Worm (Caenorhabditis elegans) whole organism, dauer: ENCODE data around the gene C53B7.6.

ENCODE experiments used
- unc-62 ChIP-seq: sonication (generic microtip); optimal IDR thresholded peaks from 2 replicates; lab custom pipeline; 2017; ENCODE audit warnings: missing biosample characterization, missing genetic modification reagents, missing genetic modification characterization

C53B7.6 gene

DNA sequence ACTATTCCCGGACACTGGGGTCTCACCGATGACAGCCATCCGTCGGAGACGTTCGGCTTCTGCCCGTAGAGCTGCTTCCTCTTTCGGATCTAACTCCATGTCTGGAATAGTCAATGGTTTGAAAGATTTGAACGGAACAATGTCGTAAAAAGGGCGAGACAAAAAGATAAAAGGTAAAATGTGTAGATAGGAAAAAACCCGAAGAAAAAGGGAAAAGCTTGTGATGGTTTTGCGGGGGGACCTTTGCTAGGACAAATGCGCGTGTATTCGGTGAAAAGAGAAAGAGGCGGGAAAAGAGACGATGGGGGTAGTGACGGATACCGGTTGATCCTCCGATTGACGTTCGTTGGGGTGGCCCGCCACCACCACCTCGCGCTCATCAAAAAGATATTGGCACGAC, 8.9 kb upstream of the C53B7.6 start, which contains the start of gene col-173:
Gene col-173 (minus strand): TSS at position 101 of the 400 bp plus-strand sequence.
- TF ChIP-seq unc-62 (GFP tag; lab: Kevin White, UChicago): no peak

DNA sequence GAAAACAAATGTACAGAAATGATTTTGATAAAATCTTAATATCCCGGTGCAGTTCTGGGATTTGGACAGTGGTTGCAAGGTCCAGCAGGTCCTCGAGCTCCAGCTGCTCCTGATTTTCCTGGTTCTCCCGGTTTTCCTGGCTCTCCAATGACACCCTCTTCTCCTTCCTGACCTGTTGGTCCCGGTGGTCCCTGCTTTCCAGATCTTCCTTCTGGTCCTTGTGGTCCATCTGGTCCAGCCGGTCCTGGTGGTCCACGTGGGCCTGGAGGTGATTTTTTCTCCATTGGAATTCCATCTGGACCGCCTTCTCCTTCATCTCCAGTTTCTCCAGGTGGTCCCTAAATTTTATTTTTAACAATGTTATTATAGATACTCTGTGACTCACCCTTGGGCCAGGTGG, 6.7 kb upstream of the C53B7.6 start:
- no peak for TF ChIP-seq unc-62 (GFP tag; lab: Kevin White, UChicago)

DNA sequence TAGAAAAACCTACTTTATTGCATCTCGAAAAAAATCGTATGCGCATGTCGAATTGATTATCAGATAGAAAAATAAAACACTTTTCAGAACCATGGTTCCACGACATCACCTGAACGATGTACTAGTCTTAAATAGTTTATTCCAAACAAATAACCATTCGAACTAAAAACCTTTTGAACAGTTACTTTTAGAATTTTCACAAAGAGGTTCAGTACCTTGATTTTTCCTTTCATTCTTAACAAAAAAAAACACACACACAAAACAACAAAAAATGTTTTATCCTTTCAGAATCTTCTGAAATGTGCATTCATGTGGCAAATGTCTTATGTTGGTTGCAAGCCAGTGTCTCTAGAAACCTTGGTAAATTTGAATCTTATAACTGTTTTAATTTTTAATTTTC, 6.2 kb upstream of the C53B7.6 start, which contains the start of gene F41C6.4:
Gene F41C6.4 (minus strand): TSS at position 101 of the 400 bp plus-strand sequence.
- TF ChIP-seq unc-62 (GFP tag; lab: Kevin White, UChicago): no peak

DNA sequence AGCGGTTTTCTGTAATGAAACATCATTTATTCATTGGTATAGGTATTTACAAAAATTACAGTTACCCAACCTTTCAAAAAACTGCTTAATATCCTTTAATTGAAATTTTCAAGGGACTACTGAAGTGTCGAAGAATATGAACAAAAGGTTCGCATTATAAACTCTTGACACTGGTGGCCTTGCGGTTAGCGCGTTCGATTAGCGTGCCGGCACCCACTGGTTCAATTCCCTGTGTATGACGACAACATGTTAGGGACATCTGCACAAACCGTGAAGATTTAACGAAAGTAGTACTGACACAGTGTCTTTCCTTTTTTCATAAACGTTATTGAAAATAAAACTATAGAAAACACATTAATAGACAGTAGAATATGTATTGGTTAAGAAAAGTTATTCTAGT, 862 bp downstream of the C53B7.6 start:
- no peak for TF ChIP-seq unc-62 (GFP tag; lab: Kevin White, UChicago)

DNA sequence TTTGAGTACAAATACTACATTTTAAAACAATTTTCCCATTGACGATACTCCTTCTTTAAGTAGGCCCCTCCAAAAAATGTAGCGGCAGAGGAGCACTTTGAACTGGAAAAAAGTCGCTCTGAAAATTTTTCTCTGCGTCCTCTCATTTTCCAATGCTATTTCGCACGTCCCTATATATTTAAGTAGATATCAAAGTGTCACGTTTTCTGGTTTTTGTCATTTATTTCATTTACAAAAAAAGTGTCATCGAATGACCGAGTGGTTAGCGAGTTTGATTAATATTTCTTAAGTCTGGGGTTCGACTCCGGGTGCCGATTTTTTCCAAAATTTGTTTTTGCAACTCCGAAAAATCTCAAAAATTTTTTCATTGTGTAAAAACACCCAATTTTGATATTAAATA, 1.7 kb downstream of the C53B7.6 start:
- TF ChIP-seq unc-62 (GFP tag; lab: Kevin White, UChicago): no peak

DNA sequence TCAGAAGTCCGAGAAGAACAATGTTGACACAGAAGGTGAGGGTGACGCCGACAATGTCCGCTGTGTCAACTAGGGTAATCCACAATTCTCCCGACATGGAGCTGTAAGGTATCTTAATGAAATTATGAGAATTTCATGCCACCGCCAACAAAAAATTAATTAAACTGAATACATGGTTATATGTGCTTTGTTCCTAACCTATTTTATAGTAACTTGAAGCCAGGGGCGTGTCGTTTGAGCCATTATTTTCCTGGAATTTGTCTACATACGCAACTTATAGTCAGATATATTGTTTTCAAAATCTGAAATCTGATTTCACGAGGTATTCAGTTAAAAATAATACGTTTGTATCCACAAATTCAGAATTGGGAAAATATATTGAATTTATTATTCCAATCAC, 2.7 kb downstream of the C53B7.6 start, which contains the start of gene odr-10:
Gene odr-10 (minus strand): TSS at position 101 of the 400 bp plus-strand sequence.
- TF ChIP-seq unc-62 (GFP tag; lab: Kevin White, UChicago): no peak

DNA sequence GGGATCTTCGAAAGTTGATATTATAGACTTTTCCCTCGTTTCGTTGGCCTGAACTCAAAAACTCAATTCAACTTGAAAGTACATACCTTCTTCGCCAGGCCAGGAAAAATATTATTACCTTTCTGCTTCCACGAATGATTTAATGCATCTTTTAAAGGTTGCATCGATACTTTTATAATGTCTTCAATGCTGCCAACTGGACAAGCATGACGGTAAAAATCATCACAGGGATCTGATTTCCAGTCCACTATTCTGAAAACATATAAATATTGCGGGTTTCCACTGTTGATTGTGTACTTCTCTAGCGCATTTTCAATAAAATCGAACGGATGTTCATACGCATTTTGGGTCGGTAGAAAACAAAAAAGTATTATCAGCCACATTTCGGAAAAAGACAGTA, 5.5 kb downstream of the C53B7.6 start, which contains the start of gene nep-4:
Gene nep-4 (minus strand): TSS at position 393 of the 400 bp plus-strand sequence.
- no peak for TF ChIP-seq unc-62 (GFP tag; lab: Kevin White, UChicago)

DNA sequence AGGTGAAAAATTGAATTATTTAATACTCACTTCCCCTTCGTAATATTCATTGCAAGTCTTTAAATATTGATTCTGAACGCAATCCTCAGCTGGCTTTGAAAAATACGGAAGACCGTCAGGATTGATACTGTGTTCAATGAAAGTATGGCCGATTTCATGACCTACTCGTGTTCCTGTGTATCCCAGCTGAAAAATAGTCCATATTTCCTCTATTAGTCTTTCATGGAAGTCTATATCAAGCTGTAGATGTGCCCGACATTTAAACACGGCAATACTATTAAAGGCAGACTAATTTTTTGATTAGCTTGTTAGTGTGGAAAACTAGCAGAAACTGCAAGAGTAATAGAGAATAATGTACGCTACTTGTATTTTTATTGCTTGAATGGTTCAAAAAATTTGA, 7.0 kb downstream of the C53B7.6 start:
- TF ChIP-seq unc-62 (GFP tag; lab: Kevin White, UChicago): no peak

DNA sequence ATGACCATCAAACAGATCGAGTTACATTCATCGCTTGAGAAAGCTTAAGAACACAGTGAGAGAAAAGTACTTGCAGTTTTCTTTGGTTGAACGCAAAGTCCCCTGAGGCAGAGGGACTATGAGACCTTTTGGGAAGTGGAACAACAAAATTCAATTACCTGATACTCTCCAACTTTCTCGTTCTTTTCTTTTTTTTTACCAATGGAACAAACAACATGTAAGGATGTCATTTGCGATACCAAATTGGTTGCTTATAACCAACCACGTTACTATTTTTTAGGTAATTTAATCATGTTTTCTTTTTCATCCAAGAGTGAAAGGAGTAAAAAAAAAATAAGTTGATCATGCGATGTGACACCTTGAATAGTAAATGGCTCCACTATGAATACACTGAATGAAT, 11.8 kb downstream of the C53B7.6 start:
- TF ChIP-seq unc-62 (GFP tag; lab: Kevin White, UChicago): no peak

DNA sequence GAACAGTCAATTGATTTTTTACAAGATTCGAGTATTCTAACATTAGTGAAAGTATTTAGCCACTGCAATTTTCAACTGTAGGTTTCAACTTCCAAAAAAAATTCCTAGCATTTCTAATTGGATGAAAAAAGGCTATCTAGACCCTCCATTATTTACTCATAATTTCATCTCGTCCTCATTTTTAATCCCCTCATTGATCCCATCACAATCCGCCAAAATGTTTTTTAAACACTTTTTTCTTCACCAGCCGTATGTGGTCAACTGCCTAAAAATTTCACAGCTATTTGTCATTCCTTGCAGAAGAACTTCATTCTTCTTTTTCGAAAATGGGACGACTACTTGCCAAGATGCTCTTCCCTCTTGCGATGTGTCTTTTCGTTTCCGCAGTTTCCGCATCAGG, 15.3 kb downstream of the C53B7.6 start, which contains the start of gene rig-3:
Gene rig-3 (plus strand): TSS at position 301 of the 400 bp plus-strand sequence.
- TF ChIP-seq unc-62 (GFP tag; lab: Kevin White, UChicago): no peak

DNA sequence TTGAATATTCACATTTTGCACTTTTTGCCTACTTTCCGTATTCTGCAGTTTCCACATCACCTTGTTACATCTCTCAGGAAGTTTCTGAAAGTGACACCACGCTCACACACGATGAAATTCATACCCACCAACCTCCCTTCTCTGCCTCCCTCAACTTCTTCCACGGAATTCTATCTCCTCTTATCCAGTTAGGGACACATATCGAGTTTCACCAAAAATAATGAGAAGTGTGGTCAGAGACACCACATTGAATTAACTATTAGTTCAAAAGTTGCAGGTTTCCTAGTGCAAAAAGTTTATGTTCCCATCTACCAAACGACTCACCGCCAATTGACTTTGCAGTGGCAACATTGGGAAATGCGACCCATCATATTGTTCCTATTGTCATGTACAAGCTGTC, 18.2 kb downstream of the C53B7.6 start:
- TF ChIP-seq unc-62 (GFP tag; lab: Kevin White, UChicago): no peak

DNA sequence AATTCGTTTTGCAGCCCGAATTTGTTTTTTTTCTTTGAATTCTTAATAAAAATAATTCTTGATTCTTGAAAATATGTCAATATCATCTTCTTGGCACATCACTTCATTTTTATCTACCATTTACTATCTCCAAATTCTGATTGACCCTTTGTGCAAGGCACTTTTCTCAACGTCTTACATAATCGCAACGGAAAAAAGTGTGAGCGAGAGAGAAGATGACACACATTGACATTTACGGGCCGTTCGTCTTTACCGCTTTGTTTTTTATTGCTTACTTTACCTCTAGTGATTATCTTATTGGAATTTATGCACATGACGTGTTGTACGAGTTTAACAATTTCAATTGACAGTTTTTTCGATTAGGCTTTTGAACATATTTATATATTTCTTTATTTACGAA, 20.0 kb downstream of the C53B7.6 start:
- TF ChIP-seq unc-62 (GFP tag; lab: Kevin White, UChicago): no peak

DNA sequence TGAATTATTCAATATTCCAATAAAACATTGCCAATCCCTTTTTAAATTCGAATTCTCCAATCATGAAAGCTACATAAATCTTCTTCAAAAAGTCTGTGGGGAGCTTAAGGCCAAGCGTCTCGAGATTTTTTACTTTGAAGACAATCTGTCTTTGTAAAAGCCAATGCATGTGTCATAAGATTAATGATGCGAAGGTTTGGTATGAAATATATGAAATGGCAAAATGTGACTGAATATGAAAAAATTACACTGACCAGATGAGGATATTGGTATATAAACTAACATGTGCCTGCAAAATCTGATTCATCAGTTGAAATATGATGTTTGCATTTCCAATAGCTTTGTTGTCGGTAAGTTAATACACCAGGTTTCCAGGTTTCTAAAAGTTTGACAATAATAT, 22.6 kb downstream of the C53B7.6 start, which contains the start of gene C53B7.2:
Gene C53B7.2 (plus strand): TSS at position 301 of the 400 bp plus-strand sequence.
- TF ChIP-seq unc-62 (GFP tag; lab: Kevin White, UChicago): no peak

DNA sequence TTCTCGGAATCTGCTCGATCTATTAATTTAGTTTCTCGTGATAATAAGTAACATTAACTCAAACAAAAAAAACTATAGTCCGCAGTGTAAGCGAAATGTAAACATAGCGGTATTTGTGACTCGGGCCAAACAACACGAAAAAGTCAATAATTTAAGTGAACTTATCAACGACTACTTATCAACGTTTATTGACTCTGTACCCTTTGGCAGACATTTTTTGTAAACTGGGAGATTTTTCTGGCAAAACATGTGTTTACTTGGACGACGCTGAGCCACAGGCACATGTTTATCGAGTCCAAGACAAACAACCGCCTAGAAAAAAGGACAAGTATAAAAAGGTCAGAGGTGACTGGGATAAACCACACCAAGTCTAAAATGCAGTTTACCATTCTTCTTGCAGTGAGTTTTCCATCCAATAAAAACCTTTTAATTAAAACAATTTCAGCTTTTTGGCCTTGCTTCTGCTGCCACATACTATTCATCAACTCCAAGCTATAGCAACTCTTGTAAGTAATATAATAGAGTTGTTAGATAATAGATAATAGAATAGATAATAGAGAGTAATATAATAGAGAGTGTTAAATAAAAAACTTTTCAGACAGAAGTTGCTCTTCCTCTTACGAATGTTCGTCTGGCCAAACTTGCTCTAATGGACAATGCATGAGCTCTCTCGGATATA, 24.0 kb downstream of the C53B7.6 start, which contains the start of gene C53B7.3:
Gene C53B7.3 (plus strand): TSS at position 362 of the 679 bp plus-strand sequence.
- TF ChIP-seq unc-62 (GFP tag; lab: Kevin White, UChicago): no peak

DNA sequence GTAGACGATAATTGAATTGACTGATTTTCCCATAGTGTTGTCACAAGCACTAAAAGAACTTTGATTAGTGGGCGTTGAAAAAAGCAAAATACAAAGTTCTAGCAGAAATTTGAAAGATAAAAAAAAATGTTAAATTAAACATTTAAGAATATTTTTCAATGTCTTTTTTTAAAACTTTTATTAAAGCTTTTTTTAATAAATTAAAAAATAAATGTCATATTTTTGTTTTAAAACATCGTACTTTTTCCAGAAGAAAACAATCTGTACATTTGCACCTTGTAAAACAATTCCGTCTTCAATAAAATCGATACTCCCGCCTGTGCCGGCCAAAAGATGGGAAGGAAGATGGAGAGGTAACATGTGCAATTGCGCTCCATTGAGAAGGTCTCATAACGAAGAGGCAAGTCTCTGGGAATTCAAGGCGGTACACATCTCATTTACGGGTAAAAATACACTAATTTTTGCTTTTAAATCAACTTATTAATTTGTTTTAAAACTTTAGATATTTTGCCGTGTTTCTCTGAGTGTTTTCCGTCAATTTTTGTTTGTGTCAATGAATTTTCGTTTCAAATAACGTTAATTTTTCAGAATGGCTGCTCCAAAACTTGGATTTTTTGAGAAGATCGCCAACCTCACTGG, 27.8 kb downstream of the C53B7.6 start, which contains the start of the genes glr-6 and asg-2:
Gene glr-6 (minus strand): TSS at position 51 of the 639 bp plus-strand sequence.
Gene asg-2 (plus strand): TSS at position 589 of the 639 bp plus-strand sequence.
- TF ChIP-seq unc-62 (GFP tag; lab: Kevin White, UChicago): no peak

DNA sequence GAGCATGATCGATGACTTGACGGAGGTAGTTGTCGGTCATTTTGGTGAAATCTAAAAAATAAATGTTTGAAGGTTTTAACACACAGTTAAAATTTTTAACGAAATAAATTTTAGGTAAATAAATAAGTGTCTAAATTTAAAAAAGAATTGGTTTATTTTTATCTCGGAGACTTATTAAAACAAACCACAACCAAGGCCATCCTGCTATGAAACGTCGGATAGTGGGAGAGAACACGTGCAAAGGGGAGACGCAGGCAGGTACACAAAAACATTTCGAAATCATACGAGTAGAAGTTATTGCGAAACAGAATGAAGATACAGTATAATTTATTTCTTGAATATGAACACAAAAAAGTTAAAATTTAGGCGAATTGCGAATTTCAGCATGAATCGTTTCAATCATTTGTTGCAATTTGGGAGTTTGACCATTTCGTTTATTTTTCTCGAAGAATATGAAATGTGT, 32.5 kb downstream of the C53B7.6 start, which contains the start of gene F41B4.3:
Gene F41B4.3 (minus strand): TSS at position 51 of the 463 bp plus-strand sequence.
- no peak for TF ChIP-seq unc-62 (GFP tag; lab: Kevin White, UChicago)
